Worm (Caenorhabditis elegans): ENCODE results near the gene C08B6.8.

Gene C08B6.8

DNA sequence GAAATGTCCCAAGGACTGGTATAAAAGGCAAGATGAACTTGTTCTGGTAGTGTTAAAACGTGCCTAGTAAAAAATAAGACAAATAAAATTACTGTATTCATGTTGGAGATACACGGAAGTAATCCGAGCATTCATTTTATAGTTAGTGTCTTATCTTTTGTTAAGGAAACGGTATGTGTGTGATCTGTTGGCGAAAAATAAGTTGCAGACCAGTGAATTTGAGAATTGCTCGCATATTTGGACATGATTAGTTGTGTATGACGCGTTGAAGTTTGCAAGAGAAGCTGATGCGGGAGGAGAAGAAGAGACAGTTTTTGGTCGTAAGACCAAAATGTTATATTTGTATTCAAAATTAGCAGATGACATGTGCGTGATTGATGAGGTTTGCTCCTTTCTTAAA, 32.5 kb upstream of the C08B6.8 start, which contains the start of gene C08B6.14:
TSS of gene C08B6.14 (minus strand) at position 101 of the 400 bp plus-strand sequence.
- no peak for TF ChIP-seq snpc-4 (GFP tag; optimal IDR thresholded peaks at IDR 0.05)
- no peak for TF ChIP-seq snpc-4 (tag; optimal IDR thresholded peaks at IDR 0.05)
- TF ChIP-seq C17E4.6 (GFP tag; IDR thresholded peaks at IDR 0.05) = no peak
- no peak for TF ChIP-seq F57C9.4 (tag; optimal IDR thresholded peaks at IDR 0.05)
- TF ChIP-seq snpc-1.1 (tag; optimal IDR thresholded peaks at IDR 0.05; ENCODE audit: insufficient read depth) = no peak
- no peak for TF ChIP-seq dox-1 (GFP tag; IDR thresholded peaks at IDR 0.05)
- TF ChIP-seq lin-40 (tag; optimal IDR thresholded peaks at IDR 0.05) = no peak
- TF ChIP-seq pha-4 (tag; optimal IDR thresholded peaks at IDR 0.05) = no peak
- no peak for TF ChIP-seq hmg-1.2 (GFP tag; IDR thresholded peaks at IDR 0.05)
- TF ChIP-seq F57A8.1 (GFP tag; optimal IDR thresholded peaks at IDR 0.05) = no peak
- TF ChIP-seq snpc-3.4 (tag; optimal IDR thresholded peaks at IDR 0.05) = no peak
- TF ChIP-seq mcd-1 (GFP tag; IDR thresholded peaks at IDR 0.05) = no peak
- no peak for TF ChIP-seq nhr-120 (GFP tag; IDR thresholded peaks at IDR 0.05)
- TF ChIP-seq rec-8 (tag; optimal IDR thresholded peaks at IDR 0.05) = no peak
- TF ChIP-seq ceh-100 (GFP tag; IDR thresholded peaks at IDR 0.05) = no peak
- TF ChIP-seq F49E8.2 (tag; optimal IDR thresholded peaks at IDR 0.05; ENCODE audit: insufficient read depth) = no peak
- no peak for TF ChIP-seq fkh-3 (tag; optimal IDR thresholded peaks at IDR 0.05)
- no peak for TF ChIP-seq zim-3 (tag; optimal IDR thresholded peaks at IDR 0.05)
- TF ChIP-seq Y56A3A.18 (GFP tag; IDR thresholded peaks at IDR 0.05) = no peak
- no peak for TF ChIP-seq tbx-9 (tag; optimal IDR thresholded peaks at IDR 0.05; ENCODE audit: borderline replicate concordance)

DNA sequence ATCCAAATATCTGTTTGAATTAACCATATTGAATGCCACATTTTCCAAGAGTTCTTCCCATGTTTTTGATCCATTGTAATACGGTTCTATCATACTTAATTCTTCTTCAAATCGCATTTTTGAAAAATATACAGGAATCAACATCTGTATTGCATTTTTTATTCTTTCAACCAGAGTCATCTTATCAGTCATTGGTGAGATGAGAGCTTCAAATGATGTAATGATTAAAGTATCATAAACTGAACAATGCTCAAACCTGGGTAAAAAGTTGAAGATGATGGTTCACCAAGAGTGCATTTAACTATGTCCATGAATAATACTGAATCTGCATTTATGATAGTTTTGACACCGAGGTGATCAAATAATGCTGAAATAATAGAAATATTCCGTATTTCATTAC, 30.6 kb upstream of the C08B6.8 start:
- TF ChIP-seq K12H6.12 (tag; optimal IDR thresholded peaks at IDR 0.05) (no peak), pha-4 (tag; optimal IDR thresholded peaks at IDR 0.05) (no peak), nhr-80 (tag; optimal IDR thresholded peaks at IDR 0.05) (peak; percentile 9), B0261.1 (tag; optimal IDR thresholded peaks at IDR 0.05) (no peak), ekl-4 (GFP tag; IDR thresholded peaks at IDR 0.05) (no peak), D2030.7 (GFP tag; IDR thresholded peaks at IDR 0.05) (no peak), T07F8.4 (tag; optimal IDR thresholded peaks at IDR 0.05) (no peak)

ce11 chrV:10104785-10105310, 29.6 kb upstream of the C08B6.8 start, which contains the start of gene ugt-17:
Gene ugt-17, minus strand, starts transcription at chrV:10104964.
- TF ChIP-seq nhr-80 (tag; optimal IDR thresholded peaks at IDR 0.05) (peak; percentile 74), Y79H2A.3 (GFP tag; conservative IDR thresholded peaks at IDR 0.05) (no peak), snpc-1.3 (tag; optimal IDR thresholded peaks at IDR 0.05; ENCODE audit: insufficient read depth) (no peak), snpc-4 (GFP tag; optimal IDR thresholded peaks at IDR 0.05) (no peak), snpc-4 (tag; optimal IDR thresholded peaks at IDR 0.05) (peak in 1 of 4 experiments; percentile 8), repo-1 (tag; optimal IDR thresholded peaks at IDR 0.05) (no peak), F57C9.4 (tag; optimal IDR thresholded peaks at IDR 0.05) (no peak)

- TF ChIP-seq pha-4 (tag; optimal IDR thresholded peaks at IDR 0.05) (no peak), ccch-3 (GFP tag; optimal IDR thresholded peaks at IDR 0.05) (no peak), unc-130 (GFP tag; optimal IDR thresholded peaks at IDR 0.05) (no peak), ztf-26 (tag; optimal IDR thresholded peaks at IDR 0.05) (no peak), F49E8.2 (tag; optimal IDR thresholded peaks at IDR 0.05; ENCODE audit: insufficient read depth) (no peak)
Measured at ce11 chrV:10105412-10105811, 29.0 kb upstream of the C08B6.8 start, which contains the start of gene C08B6.2. Gene C08B6.2, plus strand, starts transcription at chrV:10105712.

All from whole organism, young adult.